Fruit fly (Drosophila melanogaster) whole organism, prepupa: ENCODE measurements around the gene S-Lap4.

ENCODE experiments used
- CG6163 ChIP-seq: fragments of 200-800 bp; sonication (Bioruptor generic); IDR thresholded peaks from 3 replicates; pipeline ENCODE4 v1.3.6; 2022; ENCODE audit warnings: missing biosample characterization, missing genetic modification characterization
- svp ChIP-seq: fragments of 200-800 bp; sonication (Bioruptor generic); peaks from one replicate; lab custom pipeline; 2016; ENCODE audit warnings: missing biosample characterization, missing genetic modification characterization

Gene S-Lap4

dm6 chr3L:10540839-10541238 lies 50.2 kb downstream of the S-Lap4 start:
- TF ChIP-seq svp, result peak; percentile 78
- TF ChIP-seq CG6163 (GFP tag; lab: Robert Waterston, UW), result no peak
